Comparison of ENCODE assay signal across 1 fruit fly cellular context in the genomic region with DNA sequence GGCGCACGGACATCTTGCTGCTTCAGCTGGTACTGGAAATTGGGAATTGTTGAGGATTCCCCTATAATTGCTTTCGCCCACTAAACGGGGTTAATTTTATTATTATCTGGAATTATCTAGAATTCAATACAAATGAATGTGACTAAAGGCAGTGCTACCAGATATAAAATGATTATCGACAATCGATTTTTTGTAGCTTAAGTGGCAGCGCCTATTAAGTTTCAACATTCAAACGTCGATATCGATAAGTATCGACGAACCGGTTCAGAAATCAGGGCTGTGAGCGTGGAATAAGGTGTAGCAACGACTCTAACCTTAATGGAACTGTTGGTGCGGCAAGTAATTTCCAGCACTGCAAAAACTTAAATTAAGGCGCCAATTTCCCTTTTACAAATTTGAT.
A peak's percentile ranks its signal among the peaks of the same experiment; 100 is the strongest.
TF ChIP-seq lines count a peak whose summit lies in the region.

A gene (minus strand): TSS at position 165 of the 400 bp plus-strand sequence.

TF ChIP-seq in whole organism, embryonic, 481 proteins besides CTCF, POLR2A, EP300 and RAD21 (continued from another document):
- TF ChIP-seq CG4854 (GFP tag; optimal IDR thresholded peaks at IDR 0.05; lab: Kevin White, UChicago) (peak; percentile 6), Nf-YC (tag; optimal IDR thresholded peaks at IDR 0.05; lab: Kevin White, UChicago) (peak; percentile 35), CG9817 (tag; optimal IDR thresholded peaks at IDR 0.05; lab: Kevin White, UChicago) (peak; percentile 38), chinmo (GFP tag; IDR thresholded peaks at IDR 0.05; lab: Robert Waterston, UW; ENCODE audit: partially characterized antibody) (no peak), CrebB (tag; optimal IDR thresholded peaks at IDR 0.05; lab: Kevin White, UChicago) (peak; percentile 41), ATbp (GFP tag; optimal IDR thresholded peaks at IDR 0.05; lab: Kevin White, UChicago) (no peak), CG17829 (tag; optimal IDR thresholded peaks at IDR 0.05; lab: Kevin White, UChicago) (peak; percentile 63), CG18619 (GFP tag; optimal IDR thresholded peaks at IDR 0.05; lab: Kevin White, UChicago) (peak; percentile 22), CG42726 (GFP tag; IDR thresholded peaks at IDR 0.05; lab: Robert Waterston, UW; ENCODE audit: partially characterized antibody) (peak; percentile 71)
